Fruit fly (Drosophila melanogaster) whole organism, wandering third instar larva: ENCODE results near the gene mahe.

ENCODE experiments used
- CG32264 ChIP-seq: fragments of 200-800 bp; sonication (Bioruptor generic); optimal IDR thresholded peaks from 2 replicates; lab custom pipeline; 2016; ENCODE audit warnings: missing biosample characterization, missing genetic modification characterization
- CrebA ChIP-seq: fragments of 200-800 bp; sonication (Bioruptor generic); optimal IDR thresholded peaks from 2 replicates; lab custom pipeline; 2016; ENCODE audit warnings: missing biosample characterization, mild to moderate bottlenecking, missing genetic modification characterization, borderline replicate concordance
- Dfd ChIP-seq: fragments of >200 bp; optimal IDR thresholded peaks from 2 replicates; lab custom pipeline; 2017; ENCODE audit warnings: missing biosample characterization, missing genetic modification characterization
- Mio ChIP-seq: sonication (Bioruptor generic); optimal IDR thresholded peaks from 2 replicates; lab custom pipeline; 2016; ENCODE audit warnings: missing biosample characterization, missing genetic modification characterization
- Myc ChIP-seq: fragments of >200 bp; optimal IDR thresholded peaks from 2 replicates; lab custom pipeline; 2017
- N ChIP-seq: fragments of >200 bp; optimal IDR thresholded peaks from 2 replicates; lab custom pipeline; 2018; ENCODE audit warnings: missing biosample characterization, missing external identifiers, missing genetic modification characterization
- OdsH ChIP-seq: fragments of 200-800 bp; sonication (Bioruptor generic); optimal IDR thresholded peaks from 2 replicates; lab custom pipeline; 2016; ENCODE audit warnings: missing biosample characterization, mild to moderate bottlenecking, missing genetic modification characterization
- Sp1 ChIP-seq: fragments of 200-800 bp; sonication (Bioruptor generic); optimal IDR thresholded peaks from 3 replicates; lab custom pipeline; 2019; ENCODE audit warnings: missing biosample characterization, mild to moderate bottlenecking, missing genetic modification characterization, moderate library complexity
- ey ChIP-seq: fragments of 200-800 bp; sonication (Bioruptor generic); optimal IDR thresholded peaks from 2 replicates; lab custom pipeline; 2016; ENCODE audit warnings: missing biosample characterization, missing genetic modification characterization
- fru ChIP-seq: fragments of 200-800 bp; sonication (Bioruptor generic); optimal IDR thresholded peaks from 3 replicates; lab custom pipeline; 2016; ENCODE audit warnings: missing biosample characterization, mild to moderate bottlenecking, missing genetic modification characterization
- lola ChIP-seq: fragments of >200 bp; optimal IDR thresholded peaks from 2 replicates; lab custom pipeline; 2017; ENCODE audit warnings: missing biosample characterization, missing genetic modification characterization
- rgr ChIP-seq: fragments of 200-800 bp; sonication (Bioruptor generic); optimal IDR thresholded peaks from 3 replicates; lab custom pipeline; 2016; ENCODE audit warnings: missing biosample characterization, mild to moderate bottlenecking, missing genetic modification characterization

The mahe gene

dm6 chrX:7874094-7874493, 57.1 kb downstream of the mahe start, which contains the start of gene Ir7c:
TSS of gene Ir7c (plus strand) at chrX:7874394.
- TF ChIP-seq ey = no peak
- no peak for TF ChIP-seq fru

- no peak for TF ChIP-seq lola (GFP tag; lab: Kevin White, UChicago)
- no peak for TF ChIP-seq Myc
- TF ChIP-seq Mio (GFP tag; lab: Kevin White, UChicago) = no peak
- TF ChIP-seq N (GFP tag; lab: Kevin White, UChicago) = no peak
- TF ChIP-seq CrebA (GFP tag; lab: Kevin White, UChicago) = no peak
- no peak for TF ChIP-seq Sp1 (GFP tag; lab: Kevin White, UChicago)
- TF ChIP-seq rgr = no peak
- TF ChIP-seq OdsH (GFP tag; lab: Kevin White, UChicago) = no peak
- TF ChIP-seq Dfd = no peak
- no peak for TF ChIP-seq CG32264 (GFP tag; lab: Kevin White, UChicago)
Observed at dm6 chrX:7873172-7873930, 57.8 kb downstream of the mahe start, which contains the start of gene dec. TSS of gene dec (minus strand) at chrX:7873222.
